Fruit fly (Drosophila melanogaster) Kc167 (cell line): ENCODE measurements around the gene moi.

Source experiments
- Myc ChIP-seq: fragments of >200 bp; optimal IDR thresholded peaks from 2 replicates; lab custom pipeline; 2017; ENCODE audit warnings: missing external identifiers
- Sin3A ChIP-seq: fragments of >200 bp; optimal IDR thresholded peaks from 2 replicates; lab custom pipeline; 2018; ENCODE audit warnings: missing external identifiers
- h ChIP-seq: fragments of >200 bp; optimal IDR thresholded peaks from 3 replicates; lab custom pipeline; 2018; ENCODE audit warnings: missing external identifiers
- insv ChIP-seq: fragments of >200 bp; optimal IDR thresholded peaks from 3 replicates; lab custom pipeline; 2018; ENCODE audit warnings: missing external identifiers
- psq ChIP-seq: fragments of >200 bp; optimal IDR thresholded peaks from 2 replicates; lab custom pipeline; 2017; ENCODE audit warnings: missing external identifiers
- ttk ChIP-seq: sonication (Bioruptor generic); optimal IDR thresholded peaks from 2 replicates; lab custom pipeline; 2017; ENCODE audit warnings: missing external identifiers

The moi gene

DNA sequence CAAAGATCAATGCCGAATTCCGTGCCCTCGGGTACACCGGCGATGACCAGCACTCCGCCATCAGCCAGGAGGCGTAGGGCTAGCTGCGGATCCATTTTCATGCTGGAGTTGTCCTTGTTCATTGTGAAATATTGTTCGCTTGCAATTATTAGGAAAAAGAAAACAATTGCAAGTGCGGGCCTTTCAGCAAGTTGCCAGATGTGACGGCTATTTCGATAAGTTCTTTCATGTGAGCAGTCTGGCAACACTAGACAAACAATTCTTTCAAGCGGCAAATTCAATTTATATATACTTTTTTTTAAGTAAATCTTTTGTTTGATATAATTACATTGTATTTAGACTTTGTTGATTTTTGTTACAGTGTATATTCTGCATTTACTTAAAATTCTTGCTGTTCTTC, 2.8 kb upstream of the moi start, which contains the start of gene CG12320:
Gene CG12320, minus strand, starts transcription at position 157 of the 400 bp plus-strand sequence.
- TF ChIP-seq h (lab: Kevin White, UChicago) (no peak), ttk (no peak), Sin3A (no peak), Myc (lab: Kevin White, UChicago) (no peak), insv (no peak), psq (no peak)

DNA sequence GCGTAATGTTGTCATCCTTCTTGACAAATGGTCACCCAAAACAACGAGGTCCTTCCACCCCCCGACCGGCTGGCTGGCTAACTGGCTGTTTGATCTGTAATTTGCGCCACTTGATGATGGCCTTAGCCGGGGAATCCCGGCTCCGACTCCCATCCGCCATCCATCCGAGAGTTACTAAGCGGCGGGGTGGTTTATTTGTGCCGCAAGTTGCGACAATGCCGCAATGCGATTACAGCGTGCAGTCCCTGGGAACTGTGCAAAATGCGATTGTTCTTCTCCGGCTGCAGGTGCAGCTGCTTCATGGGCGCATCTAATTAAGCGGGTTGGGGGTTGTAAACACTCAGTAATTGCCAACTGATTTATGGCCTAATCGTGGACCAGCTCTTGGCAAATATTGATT, 4.7 kb downstream of the moi start:
- TF ChIP-seq psq (no peak), insv (no peak), ttk (no peak), Sin3A (no peak), Myc (lab: Kevin White, UChicago) (no peak), h (lab: Kevin White, UChicago) (no peak)

DNA sequence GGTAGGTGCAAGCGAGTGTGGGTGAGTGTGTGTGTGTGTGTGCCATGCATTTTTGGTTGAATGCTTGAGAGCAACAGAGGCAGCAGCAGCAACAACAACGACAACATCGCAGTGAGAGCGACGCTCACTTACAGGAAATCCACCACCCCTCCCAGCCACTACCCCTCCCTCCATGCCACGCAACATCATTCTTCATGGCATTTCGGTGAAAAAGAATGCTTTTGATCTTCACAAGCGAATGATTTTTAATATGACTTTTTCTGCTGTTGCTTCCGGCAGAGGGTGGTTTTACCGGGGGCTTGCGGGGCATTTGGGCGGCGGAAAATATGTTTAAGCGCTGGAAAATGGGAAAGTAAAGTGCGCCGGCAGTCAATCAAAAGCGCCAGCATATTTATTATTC, 6.3 kb downstream of the moi start:
- TF ChIP-seq Sin3A = no peak
- no peak for TF ChIP-seq h (lab: Kevin White, UChicago)
- TF ChIP-seq Myc (lab: Kevin White, UChicago) = no peak
- TF ChIP-seq insv = no peak
- TF ChIP-seq ttk = no peak
- TF ChIP-seq psq = no peak

DNA sequence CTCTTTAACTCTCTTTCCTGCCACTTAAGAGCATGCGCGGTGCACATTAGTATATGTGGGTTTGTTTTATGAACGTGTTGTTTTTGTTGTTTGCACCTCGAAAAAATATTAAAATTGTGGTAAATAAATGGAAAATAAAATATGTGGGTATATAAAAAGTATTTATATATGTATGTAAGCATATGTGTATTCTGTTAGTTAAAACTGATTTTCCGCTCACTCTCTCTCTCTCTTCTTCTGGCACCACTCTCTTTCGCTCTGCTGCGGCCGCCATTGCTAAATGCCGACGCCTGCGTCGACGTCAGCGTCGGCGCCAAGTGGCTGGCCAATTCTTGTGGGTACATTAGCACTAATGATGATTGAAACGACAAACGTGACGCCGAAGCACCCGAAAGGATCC, 9.9 kb downstream of the moi start:
- no peak for TF ChIP-seq h (lab: Kevin White, UChicago)
- TF ChIP-seq ttk = no peak
- no peak for TF ChIP-seq insv
- no peak for TF ChIP-seq Sin3A
- no peak for TF ChIP-seq Myc (lab: Kevin White, UChicago)
- TF ChIP-seq psq = no peak

DNA sequence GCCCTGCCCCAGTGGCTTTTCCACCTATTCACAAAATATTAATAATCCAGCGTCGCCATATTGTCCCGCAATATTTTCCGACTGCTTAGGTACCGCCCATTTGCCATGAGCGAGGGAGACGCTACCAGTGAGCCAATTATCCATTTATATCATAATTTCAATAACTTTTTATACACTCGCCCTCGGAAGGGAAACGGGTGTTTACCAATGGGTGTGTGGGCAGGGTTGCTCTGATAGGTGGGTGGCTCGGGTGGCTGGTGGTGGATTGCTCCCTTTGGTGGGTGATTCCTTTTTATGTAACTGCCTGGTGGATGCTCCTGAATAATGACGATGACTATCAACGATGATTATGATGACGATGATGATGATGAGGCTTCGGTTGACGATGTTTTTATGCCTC, 11.3 kb downstream of the moi start:
- TF ChIP-seq insv (no peak), psq (no peak), h (lab: Kevin White, UChicago) (no peak), Myc (lab: Kevin White, UChicago) (no peak)

DNA sequence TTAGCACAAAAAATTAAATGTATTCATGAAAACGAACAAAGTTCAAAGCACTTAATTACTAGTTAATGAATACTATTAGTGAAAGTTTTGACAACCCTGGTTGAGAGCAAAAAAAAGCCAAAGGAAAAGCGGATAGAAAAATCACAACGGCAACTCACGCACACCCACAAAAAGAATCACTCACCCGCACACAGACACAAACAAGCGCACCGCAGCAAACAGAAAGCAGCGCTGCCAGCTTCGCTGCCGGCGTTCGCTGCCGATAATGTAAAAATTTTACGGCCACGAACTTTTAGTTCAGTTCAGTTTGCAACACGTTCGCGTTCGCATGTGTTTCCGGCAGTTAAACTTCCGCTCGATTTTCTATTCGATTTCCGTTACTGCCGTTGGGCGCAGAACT, 12.2 kb downstream of the moi start, which contains the start of gene CG18599:
Gene CG18599, plus strand, starts transcription at position 301 of the 400 bp plus-strand sequence.
- no peak for TF ChIP-seq h (lab: Kevin White, UChicago)
- no peak for TF ChIP-seq psq
- TF ChIP-seq Myc (lab: Kevin White, UChicago) = no peak
- TF ChIP-seq Sin3A = no peak
- TF ChIP-seq insv = no peak
- TF ChIP-seq ttk = no peak

DNA sequence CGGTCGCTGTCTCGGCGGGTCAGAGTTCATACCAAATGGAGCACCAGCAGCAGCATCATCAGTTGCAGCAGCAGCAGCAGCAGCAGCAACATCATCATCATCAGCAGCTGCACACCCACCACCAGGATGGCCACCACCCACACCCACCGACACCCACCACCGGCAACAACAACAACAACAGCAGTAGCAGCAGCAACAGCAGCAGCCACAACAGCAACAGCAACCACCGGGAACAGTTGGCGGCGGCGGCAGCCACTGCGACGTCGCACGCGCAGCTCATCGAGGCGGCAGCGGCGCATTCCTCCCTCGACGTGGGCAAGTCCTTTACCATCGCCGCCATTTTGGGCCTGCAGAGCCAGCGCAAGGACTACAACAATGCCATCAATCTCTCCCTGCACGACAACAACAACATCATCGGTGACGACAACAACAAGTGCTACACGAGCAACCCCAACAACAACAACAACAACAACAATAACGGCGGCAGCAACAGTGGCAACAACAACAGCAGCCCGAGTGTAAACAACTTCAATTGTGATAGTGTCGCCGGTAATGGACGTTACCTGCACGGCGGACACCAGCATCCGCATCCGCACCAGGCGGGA, 14.5 kb downstream of the moi start:
- TF ChIP-seq Myc (lab: Kevin White, UChicago) (no peak), Sin3A (no peak), insv (no peak), psq (no peak), ttk (no peak), h (lab: Kevin White, UChicago) (no peak)

DNA sequence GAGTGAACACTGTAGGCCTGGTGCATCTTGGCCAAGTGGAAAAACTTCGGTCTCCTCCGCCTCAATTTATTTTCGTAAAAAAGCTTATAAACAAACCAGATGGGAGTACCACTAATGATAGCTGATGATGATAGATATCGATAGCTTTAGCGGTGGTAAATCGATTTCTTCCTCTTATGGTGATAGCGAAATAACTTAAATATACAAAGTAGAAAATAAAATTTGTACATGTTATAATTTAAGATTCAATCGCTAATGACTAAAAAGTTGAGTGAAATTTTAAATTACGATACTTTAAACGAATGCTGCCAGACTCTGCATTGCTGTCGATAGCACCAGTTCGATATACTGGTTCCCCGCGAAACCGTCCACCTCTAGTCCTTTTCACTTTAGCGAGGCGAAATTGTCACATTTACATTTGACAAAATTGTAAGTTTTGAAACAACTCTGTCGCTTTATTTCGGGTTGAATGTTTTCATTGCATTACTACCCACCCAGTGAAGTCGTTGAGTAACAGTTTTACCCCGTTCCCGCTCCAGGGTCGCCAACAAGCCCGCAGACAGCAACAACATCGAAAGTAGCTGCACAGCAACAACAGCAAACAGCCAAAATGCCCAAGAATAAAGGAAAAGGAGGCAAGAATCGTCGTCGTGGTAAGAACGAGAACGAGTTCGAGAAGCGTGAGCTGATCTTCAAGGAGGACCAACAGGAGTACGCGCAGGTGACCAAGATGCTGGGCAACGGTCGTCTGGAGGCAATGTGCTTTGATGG, 19.2 kb downstream of the moi start, which contains the start of the genes Vps39 and eIF1A:
Gene Vps39, minus strand, starts transcription at position 119 of the 771 bp plus-strand sequence.
Gene eIF1A, plus strand, starts transcription at position 338 of the 771 bp plus-strand sequence.
- TF ChIP-seq h (lab: Kevin White, UChicago) (no peak), insv (no peak), psq (no peak), Sin3A (no peak)

DNA sequence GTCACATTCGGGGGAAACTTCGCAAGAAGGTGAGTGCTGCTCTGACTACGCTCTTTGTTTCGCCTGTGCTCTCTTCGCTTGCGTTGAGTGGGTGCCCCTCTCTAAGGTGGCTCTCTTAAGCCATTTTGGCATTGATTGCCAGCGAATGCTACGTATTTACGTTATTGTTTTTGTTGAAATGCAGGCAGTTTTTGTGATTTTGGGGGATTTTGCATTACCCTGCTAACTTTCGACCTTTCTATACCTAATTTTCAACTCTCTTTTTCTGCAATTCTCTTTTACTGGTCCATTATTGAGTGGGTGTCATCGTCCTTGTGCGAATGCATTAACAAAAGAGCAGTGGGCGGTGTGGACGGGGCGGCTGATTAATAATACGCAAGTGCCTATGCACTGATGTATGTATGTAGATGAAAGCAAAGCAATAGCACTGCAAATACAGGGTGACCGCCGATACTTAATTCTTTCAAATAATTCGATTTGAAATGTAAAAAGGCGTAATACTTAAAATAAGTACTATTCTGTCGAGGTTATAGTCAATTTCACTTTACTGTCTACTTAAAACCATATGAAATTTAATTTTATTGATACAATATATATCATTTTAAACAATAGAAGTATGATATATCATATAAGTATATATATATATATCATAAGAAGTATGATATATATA, 19.9 kb downstream of the moi start:
- TF ChIP-seq h (lab: Kevin White, UChicago) (no peak), Myc (lab: Kevin White, UChicago) (no peak), Sin3A (no peak), ttk (no peak), psq (no peak), insv (no peak)

DNA sequence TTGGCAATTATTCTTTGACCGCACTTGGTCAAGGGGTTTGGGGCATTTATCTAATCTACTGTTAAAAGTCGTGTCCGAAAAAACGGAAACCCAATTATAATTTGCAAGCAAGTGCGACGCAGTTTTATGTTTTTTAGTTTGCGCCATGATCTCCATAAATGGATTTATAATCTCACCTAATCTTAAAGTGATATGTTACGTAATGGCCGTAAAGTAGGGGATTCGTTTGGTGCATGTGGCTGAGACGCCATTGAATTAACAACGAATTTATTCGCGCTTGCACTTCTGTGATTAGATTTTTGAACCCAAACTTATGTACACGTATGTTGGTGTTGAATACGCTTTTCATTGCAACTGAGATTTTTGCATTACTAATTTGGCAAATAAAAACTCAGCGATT, 21.4 kb downstream of the moi start:
- no peak for TF ChIP-seq psq
- no peak for TF ChIP-seq Sin3A
- TF ChIP-seq Myc (lab: Kevin White, UChicago) = no peak
- TF ChIP-seq insv = no peak
- no peak for TF ChIP-seq h (lab: Kevin White, UChicago)
- TF ChIP-seq ttk = no peak

DNA sequence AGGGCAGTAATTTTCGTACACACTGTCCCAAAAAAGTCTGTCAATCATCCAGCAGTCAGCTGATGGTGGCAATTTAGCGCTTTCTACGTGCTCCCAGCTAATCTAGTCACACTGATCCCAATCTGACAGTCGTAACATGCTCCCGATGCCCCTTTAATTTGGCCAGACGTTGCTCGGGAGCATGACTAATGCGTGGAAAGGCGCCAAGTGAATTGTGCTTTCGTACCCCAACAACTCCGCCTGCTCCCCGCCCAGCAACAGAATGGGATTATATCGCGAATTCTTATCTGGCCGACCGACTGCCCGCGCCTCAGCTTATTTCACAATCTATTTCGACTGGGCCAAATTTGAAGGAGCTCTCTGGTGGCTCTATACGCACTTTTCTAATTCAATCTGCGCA, 22.1 kb downstream of the moi start:
- no peak for TF ChIP-seq h (lab: Kevin White, UChicago)
- TF ChIP-seq ttk = no peak
- TF ChIP-seq psq = no peak
- TF ChIP-seq Sin3A = no peak
- TF ChIP-seq insv = no peak
- TF ChIP-seq Myc (lab: Kevin White, UChicago) = no peak

DNA sequence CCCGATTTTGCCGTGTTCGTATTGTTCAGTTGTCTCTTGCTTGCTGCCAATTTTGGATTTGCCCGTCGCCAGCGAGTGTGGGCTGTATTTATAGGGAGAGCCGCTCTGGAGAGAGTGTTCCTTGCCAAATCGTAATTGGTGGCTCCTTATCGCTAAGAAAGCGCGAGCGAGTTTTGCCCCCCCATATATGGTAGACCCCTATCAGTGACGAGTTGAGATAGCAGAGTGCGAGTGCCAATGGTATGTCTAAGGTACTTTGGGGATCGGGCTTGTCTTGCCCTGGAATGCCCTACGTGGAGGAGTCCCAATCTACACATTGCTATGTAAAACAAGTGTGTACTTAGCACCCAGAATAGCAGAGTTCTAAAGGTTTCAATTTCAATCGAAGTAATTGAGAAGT, 24.2 kb downstream of the moi start, which contains the start of gene CG7142:
Gene CG7142, minus strand, starts transcription at position 29 of the 400 bp plus-strand sequence.
- no peak for TF ChIP-seq ttk
- TF ChIP-seq insv = no peak
- TF ChIP-seq h (lab: Kevin White, UChicago) = no peak
- no peak for TF ChIP-seq Sin3A
- no peak for TF ChIP-seq psq
- TF ChIP-seq Myc (lab: Kevin White, UChicago) = no peak

DNA sequence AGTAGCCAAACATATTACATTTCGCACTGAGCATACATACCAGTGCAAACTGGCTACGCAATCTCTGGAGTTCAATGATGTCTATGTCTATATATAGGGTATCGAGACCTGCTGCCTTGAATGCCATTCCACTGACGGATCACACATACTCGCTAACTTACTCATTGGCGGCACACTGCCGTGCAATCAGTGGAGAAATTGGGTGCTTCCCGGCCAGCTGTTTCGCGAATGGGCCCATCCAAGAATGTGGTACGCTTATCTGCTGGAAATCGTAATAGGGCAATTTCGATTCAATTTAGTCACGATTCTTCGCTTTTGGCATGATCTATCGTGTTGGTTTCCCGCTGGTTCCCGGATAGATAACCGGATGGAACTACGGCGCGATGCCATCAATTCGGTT, 24.8 kb downstream of the moi start:
- TF ChIP-seq ttk (no peak), Sin3A (no peak), h (lab: Kevin White, UChicago) (no peak), psq (no peak), insv (no peak), Myc (lab: Kevin White, UChicago) (no peak)
